Fruit fly (Drosophila melanogaster): ENCODE results near the gene CG4069.

Gene CG4069

dm6 chr3L:12529431-12530007, 7.6 kb downstream of the CG4069 start (continued):
- TF ChIP-seq crp (GFP tag; optimal IDR thresholded peaks at IDR 0.05): no peak
- TF ChIP-seq Rx (GFP tag; IDR thresholded peaks at IDR 0.05): peak; percentile 22; the same call in 1 of the 2 replicates
- no peak for TF ChIP-seq stwl (tag; optimal IDR thresholded peaks at IDR 0.05)
- 0 out of 2 replicates have a peak, but pooled peaks have one; percentile 19 for TF ChIP-seq sens-2 (GFP tag; IDR thresholded peaks at IDR 0.05)
- no peak for TF ChIP-seq CG18476 (GFP tag; optimal IDR thresholded peaks at IDR 0.05)
- TF ChIP-seq scrt (GFP tag; optimal IDR thresholded peaks at IDR 0.05): peak; percentile 10
- peak; percentile 42 for TF ChIP-seq fd96Cb (tag; optimal IDR thresholded peaks at IDR 0.05)
- no peak for TF ChIP-seq hb (GFP tag; IDR thresholded peaks at IDR 0.05; ENCODE audit: partially characterized antibody)
- TF ChIP-seq Bteb2 (GFP tag; optimal IDR thresholded peaks at IDR 0.05): peak; percentile 22
- TF ChIP-seq gcm (GFP tag; optimal IDR thresholded peaks at IDR 0.05): peak; percentile 21
- no peak for TF ChIP-seq jumu (GFP tag; optimal IDR thresholded peaks at IDR 0.05)
- TF ChIP-seq Hr51 (GFP tag; optimal IDR thresholded peaks at IDR 0.05): peak in 1 of 2 experiments; percentile 60
- TF ChIP-seq CG14441 (GFP tag; IDR thresholded peaks at IDR 0.05): peak; percentile 68
- TF ChIP-seq tap (tag; optimal IDR thresholded peaks at IDR 0.05): peak; percentile 49
- no peak for TF ChIP-seq ato (GFP tag; IDR thresholded peaks at IDR 0.05; ENCODE audit: partially characterized antibody)
- TF ChIP-seq CG2202 (tag; optimal IDR thresholded peaks at IDR 0.05): peak; percentile 11
- TF ChIP-seq emc (GFP tag; optimal IDR thresholded peaks at IDR 0.05): no peak
- TF ChIP-seq CG3281 (GFP tag; optimal IDR thresholded peaks at IDR 0.05): peak; percentile 55
- TF ChIP-seq yki (optimal IDR thresholded peaks at IDR 0.05): no peak
- peak; percentile 35 for TF ChIP-seq onecut (GFP tag; IDR thresholded peaks at IDR 0.05)
- TF ChIP-seq HmgZ (tag; optimal IDR thresholded peaks at IDR 0.05): no peak
- no peak for TF ChIP-seq Gsc (GFP tag; IDR thresholded peaks at IDR 0.05)
- no peak for TF ChIP-seq seq (GFP tag; IDR thresholded peaks at IDR 0.05)
- TF ChIP-seq CG6689 (GFP tag; IDR thresholded peaks at IDR 0.05): peak; percentile 46
- no peak for TF ChIP-seq CG11085 (GFP tag; IDR thresholded peaks at IDR 0.05)
- TF ChIP-seq ro (GFP tag; IDR thresholded peaks at IDR 0.05): no peak
- TF ChIP-seq crol (GFP tag; IDR thresholded peaks at IDR 0.05): no peak
- peak; percentile 69; the same call in 1 of the 2 replicates for TF ChIP-seq Drgx (GFP tag; IDR thresholded peaks at IDR 0.05)
- TF ChIP-seq Dek (tag; optimal IDR thresholded peaks at IDR 0.05): no peak
- TF ChIP-seq gem (tag; optimal IDR thresholded peaks at IDR 0.05): peak; percentile 62
- TF ChIP-seq unpg (GFP tag; optimal IDR thresholded peaks at IDR 0.05): peak; percentile 66
- TF ChIP-seq tup (GFP tag; optimal IDR thresholded peaks at IDR 0.05): no peak
- TF ChIP-seq CG7786 (GFP tag; optimal IDR thresholded peaks at IDR 0.05): peak; percentile 2
- no peak for TF ChIP-seq CG5953 (GFP tag; IDR thresholded peaks at IDR 0.05)
- peak; percentile 76 for TF ChIP-seq sr (GFP tag; IDR thresholded peaks at IDR 0.05)
- TF ChIP-seq CG11695 (GFP tag; IDR thresholded peaks at IDR 0.05): peak; percentile 47
- TF ChIP-seq CG14965 (GFP tag; optimal IDR thresholded peaks at IDR 0.05; ENCODE audit: borderline replicate concordance): no peak
- peak; percentile 55 for TF ChIP-seq run (tag; optimal IDR thresholded peaks at IDR 0.05)
- TF ChIP-seq CG14050 (GFP tag; IDR thresholded peaks at IDR 0.05): peak; percentile 48; the same call in 1 of the 3 replicates
- no peak for TF ChIP-seq CG6854 (GFP tag; optimal IDR thresholded peaks at IDR 0.05)
- peak; percentile 30 for TF ChIP-seq CG8359 (GFP tag; optimal IDR thresholded peaks at IDR 0.05; ENCODE audit: borderline replicate concordance)
- no peak for TF ChIP-seq nerfin-2 (GFP tag; IDR thresholded peaks at IDR 0.05; ENCODE audit: partially characterized antibody)
- TF ChIP-seq NC2α (GFP tag; optimal IDR thresholded peaks at IDR 0.05): no peak
- peak; percentile 26; the same call in 1 of the 2 replicates for TF ChIP-seq Ptx1 (GFP tag; IDR thresholded peaks at IDR 0.05)
- TF ChIP-seq CG4707 (GFP tag; optimal IDR thresholded peaks at IDR 0.05): peak; percentile 19
- TF ChIP-seq NK7.1 (GFP tag; optimal IDR thresholded peaks at IDR 0.05): no peak
- peak; percentile 31 for TF ChIP-seq CG6813 (GFP tag; optimal IDR thresholded peaks at IDR 0.05)
- no peak for TF ChIP-seq CG3163 (GFP tag; optimal IDR thresholded peaks at IDR 0.05)
- peak; percentile 25 for TF ChIP-seq CG5180 (GFP tag; optimal IDR thresholded peaks at IDR 0.05)
- peak; percentile 61 for TF ChIP-seq cg (GFP tag; optimal IDR thresholded peaks at IDR 0.05)
